Fruit fly (Drosophila melanogaster) whole organism, embryonic: ENCODE measurements around the gene por.

Source experiments
- CG11504 ChIP-seq: fragments of 200-800 bp; sonication (Bioruptor generic); optimal IDR thresholded peaks from 3 replicates; lab custom pipeline; 2019; ENCODE audit warnings: missing biosample characterization, mild to moderate bottlenecking, missing genetic modification characterization, moderate library complexity
- CG30431 ChIP-seq: fragments of 200-800 bp; sonication (Bioruptor generic); optimal IDR thresholded peaks from 2 replicates; lab custom pipeline; 2017; ENCODE audit warnings: missing biosample characterization, missing genetic modification characterization
- Fer1 ChIP-seq: fragments of 200-800 bp; sonication (Bioruptor generic); optimal IDR thresholded peaks from 2 replicates; lab custom pipeline; 2017; ENCODE audit warnings: missing biosample characterization, mild to moderate bottlenecking, missing genetic modification characterization
- Spps ChIP-seq: fragments of 200-800 bp; sonication (Bioruptor generic); optimal IDR thresholded peaks from 2 replicates; lab custom pipeline; 2018; ENCODE audit warnings: missing biosample characterization, mild to moderate bottlenecking, missing genetic modification characterization
- peb ChIP-seq: fragments of 200-800 bp; sonication (Bioruptor generic); IDR thresholded peaks from 2 replicates; pipeline ENCODE4 v1.3.6; 2022; ENCODE audit warnings: missing biosample characterization, missing genetic modification characterization
- sqz ChIP-seq: fragments of 200-800 bp; sonication (Bioruptor generic); optimal IDR thresholded peaks from 3 replicates; lab custom pipeline; 2018; ENCODE audit warnings: missing biosample characterization, mild to moderate bottlenecking, missing genetic modification characterization
- usp ChIP-seq: fragments of >200 bp; optimal IDR thresholded peaks from 2 replicates; lab custom pipeline; 2017; ENCODE audit warnings: missing biosample characterization, missing genetic modification characterization

dm6 chrX:18363423-18363822 lies 16.2 kb downstream of the por start:
- TF ChIP-seq CG11504 (tag; lab: Kevin White, UChicago) (no peak), CG30431 (GFP tag; lab: Kevin White, UChicago) (no peak), Fer1 (GFP tag; lab: Kevin White, UChicago) (no peak), Spps (no peak), sqz (GFP tag; lab: Kevin White, UChicago) (no peak), peb (no peak), usp (GFP tag; lab: Kevin White, UChicago) (no peak)
